Worm (Caenorhabditis elegans) whole organism, L4/young adult: ENCODE data around the gene dgk-5.

ENCODE experiments used
- W03F9.2 ChIP-seq: fragments of 150-350 bp; optimal IDR thresholded peaks from 2 replicates; lab custom pipeline; 2014; ENCODE audit warnings: missing biosample characterization, missing genetic modification characterization
- dao-5 ChIP-seq: sonication (generic microtip); optimal IDR thresholded peaks from 2 replicates; lab custom pipeline; 2016; ENCODE audit warnings: missing genotype, missing genetic modification characterization, moderate library complexity, missing compliant biosample characterization
- him-1 ChIP-seq: sonication (generic microtip); optimal IDR thresholded peaks from 2 replicates; lab custom pipeline; 2016; ENCODE audit warnings: missing genotype, missing genetic modification reagents, missing genetic modification characterization, missing compliant biosample characterization

DNA sequence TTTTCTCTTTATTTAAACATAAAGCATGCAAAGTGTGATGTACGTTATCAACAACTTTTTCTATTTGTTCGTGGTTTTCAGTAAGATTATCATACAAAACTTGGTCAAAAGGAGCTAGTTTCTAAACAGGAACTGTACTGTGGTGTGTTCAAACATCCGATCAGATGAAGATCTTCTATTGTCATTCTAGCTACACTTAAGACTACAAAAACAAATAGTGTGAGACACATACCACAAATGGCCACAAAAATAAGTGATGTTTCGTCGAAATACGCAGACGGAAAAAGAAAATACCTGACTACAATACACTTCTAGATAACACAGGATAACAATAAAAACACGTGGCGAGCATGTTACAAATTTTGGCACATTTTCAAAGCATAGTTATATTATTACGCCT is 22.2 kb downstream of the dgk-5 start:
- no peak for TF ChIP-seq him-1 (tag; lab: Kevin White, UChicago)
- TF ChIP-seq dao-5 (tag; lab: Kevin White, UChicago) = no peak
- no peak for TF ChIP-seq W03F9.2 (tag; lab: Kevin White, UChicago)
